Worm (Caenorhabditis elegans): Measurements from ENCODE around the gene F46G10.4.

Gene F46G10.4

DNA sequence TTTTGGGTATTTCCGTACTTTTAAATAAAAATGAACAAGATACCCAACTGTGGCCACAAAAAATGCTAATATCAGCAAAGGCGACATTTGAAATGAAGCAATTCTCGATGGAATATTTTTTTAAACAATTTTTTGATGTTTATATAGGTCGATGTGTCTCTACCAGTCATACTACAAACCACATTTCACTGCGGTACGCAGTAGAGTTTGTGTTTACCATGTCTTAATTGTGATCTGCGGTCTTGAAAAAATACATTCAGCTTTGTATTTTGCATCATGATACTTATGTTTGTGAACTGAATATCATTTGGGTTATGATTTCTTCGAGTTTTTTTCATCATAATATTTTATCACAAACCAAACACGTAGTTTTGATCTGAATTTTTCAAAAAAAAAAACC lies 49.8 kb upstream of the F46G10.4 start, which contains the start of gene cyp-14A4:
Gene cyp-14A4 (minus strand): TSS at position 107 of the 400 bp plus-strand sequence.
- TF ChIP-seq spr-1 (tag; optimal IDR thresholded peaks at IDR 0.05) (no peak), nhr-41 (GFP tag; IDR thresholded peaks at IDR 0.05) (no peak), nhr-28 (tag; optimal IDR thresholded peaks at IDR 0.05) (peak; percentile 38), attf-4 (tag; optimal IDR thresholded peaks at IDR 0.05) (no peak), zip-11 (GFP tag; IDR thresholded peaks at IDR 0.05) (no peak), daf-16 (GFP tag; optimal IDR thresholded peaks at IDR 0.05) (no peak), daf-16 (tag; optimal IDR thresholded peaks at IDR 0.05) (peak; percentile 91), nhr-11 (tag; optimal IDR thresholded peaks at IDR 0.05) (no peak), pqm-1 (tag; optimal IDR thresholded peaks at IDR 0.05) (no peak)

DNA sequence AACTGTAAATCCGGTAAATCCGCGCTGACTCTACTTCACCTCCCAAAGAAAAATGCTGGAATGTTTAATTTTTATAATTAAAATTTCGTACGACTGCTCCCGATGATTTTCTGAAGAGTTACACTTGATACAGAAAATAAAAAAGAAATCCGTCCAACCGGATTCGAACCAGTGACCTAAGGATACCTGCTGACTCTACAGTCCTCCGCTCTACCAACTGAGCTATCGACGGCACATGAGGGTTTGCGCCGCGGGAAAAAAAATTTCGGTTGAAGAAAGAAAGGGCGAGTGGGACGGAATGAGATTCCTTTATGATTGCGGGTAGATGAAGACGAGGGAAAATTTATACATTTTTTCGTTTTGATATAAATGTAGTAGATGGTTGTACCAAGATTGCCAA lies 49.2 kb upstream of the F46G10.4 start:
- TF ChIP-seq hmg-1.1 (GFP tag; IDR thresholded peaks at IDR 0.05), result peak; percentile 15; the same call in 1 of the 2 replicates
- TF ChIP-seq hif-1 (tag; optimal IDR thresholded peaks at IDR 0.05), result no peak
- TF ChIP-seq lim-7 (GFP tag; IDR thresholded peaks at IDR 0.05), result peak; percentile 78
- TF ChIP-seq zip-11 (GFP tag; IDR thresholded peaks at IDR 0.05), result no peak
- TF ChIP-seq nhr-48 (tag; optimal IDR thresholded peaks at IDR 0.05), result peak; percentile 16
- TF ChIP-seq madf-9 (GFP tag; conservative IDR thresholded peaks at IDR 0.05), result no peak
- no peak for TF ChIP-seq lin-38 (GFP tag; IDR thresholded peaks at IDR 0.05)
- TF ChIP-seq vab-7 (GFP tag; IDR thresholded peaks at IDR 0.05), result 0 out of 2 replicates have a peak, but pooled peaks have one; percentile 61
- TF ChIP-seq pha-4 (GFP tag; IDR thresholded peaks at IDR 0.05), result peak; percentile 73
- no peak for TF ChIP-seq pha-4 (tag; optimal IDR thresholded peaks at IDR 0.05)
- peak; percentile 72; the same call in 1 of the 2 replicates for TF ChIP-seq F26F4.8 (GFP tag; conservative IDR thresholded peaks at IDR 0.05)
- peak in 1 of 2 experiments; percentile 58; a peak in 1 of 4 replicates for TF ChIP-seq madf-5 (GFP tag; IDR thresholded peaks at IDR 0.05)
- TF ChIP-seq Y105C5A.15 (GFP tag; IDR thresholded peaks at IDR 0.05), result 0 out of 2 replicates have a peak, but pooled peaks have one; percentile 37
- no peak for TF ChIP-seq ZK546.5 (tag; optimal IDR thresholded peaks at IDR 0.05)
- no peak for TF ChIP-seq gei-8 (GFP tag; optimal IDR thresholded peaks at IDR 0.05)
- TF ChIP-seq nhr-42 (GFP tag; IDR thresholded peaks at IDR 0.05), result 0 out of 2 replicates have a peak, but pooled peaks have one; percentile 13
- peak; percentile 19 for TF ChIP-seq duxl-1 (tag; optimal IDR thresholded peaks at IDR 0.05; ENCODE audit: poor library complexity)
- TF ChIP-seq nhr-77 (tag; optimal IDR thresholded peaks at IDR 0.05), result no peak
- TF ChIP-seq zfp-3 (GFP tag; conservative IDR thresholded peaks at IDR 0.05), result 0 out of 2 replicates have a peak, but pooled peaks have one; percentile 23
- peak; percentile 81 for TF ChIP-seq egl-43 (GFP tag; IDR thresholded peaks at IDR 0.05)
- TF ChIP-seq rbr-2 (tag; optimal IDR thresholded peaks at IDR 0.05), result no peak
- 0 out of 2 replicates have a peak, but pooled peaks have one; percentile 37 for TF ChIP-seq snpc-1.2 (GFP tag; IDR thresholded peaks at IDR 0.05)
- TF ChIP-seq daf-16 (GFP tag; optimal IDR thresholded peaks at IDR 0.05), result peak in 1 of 2 experiments; percentile 52
- TF ChIP-seq daf-16 (tag; optimal IDR thresholded peaks at IDR 0.05), result peak; percentile 17
- no peak for TF ChIP-seq F49E8.2 (tag; optimal IDR thresholded peaks at IDR 0.05; ENCODE audit: borderline replicate concordance)
- no peak for TF ChIP-seq unc-62 (GFP tag; optimal IDR thresholded peaks at IDR 0.05 in 1 of 2)
- TF ChIP-seq unc-62 (tag; optimal IDR thresholded peaks at IDR 0.05), result no peak
- peak; percentile 17; the same call in 1 of the 2 replicates for TF ChIP-seq dmd-6 (GFP tag; IDR thresholded peaks at IDR 0.05)

DNA sequence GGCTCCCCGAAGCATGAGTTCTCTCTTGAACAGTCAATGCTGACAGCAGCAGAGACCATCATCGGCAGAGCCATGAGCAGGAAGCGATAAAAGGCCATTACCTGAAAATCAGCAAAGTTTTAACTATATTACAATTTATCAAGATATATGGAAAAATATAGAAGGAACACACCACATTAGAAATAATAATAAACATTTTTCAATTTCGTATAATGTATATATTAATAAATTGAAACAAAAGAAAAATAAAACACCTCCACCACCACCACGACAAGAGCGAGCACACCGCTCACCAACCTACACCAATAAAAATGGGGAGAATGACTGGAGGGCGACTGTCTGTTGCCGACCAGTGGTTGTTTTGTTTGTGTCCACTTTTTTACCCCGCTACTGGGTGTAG lies 47.3 kb upstream of the F46G10.4 start, which contains the start of gene R04D3.2:
Gene R04D3.2 (minus strand): TSS at position 101 of the 400 bp plus-strand sequence.
- no peak for TF ChIP-seq nhr-111 (GFP tag; optimal IDR thresholded peaks at IDR 0.05)
- no peak for TF ChIP-seq Y48G9A.11 (GFP tag; IDR thresholded peaks at IDR 0.05)
- TF ChIP-seq dmd-6 (GFP tag; IDR thresholded peaks at IDR 0.05), result no peak
- TF ChIP-seq ceh-44 (GFP tag; IDR thresholded peaks at IDR 0.05), result no peak
- TF ChIP-seq tra-1 (GFP tag; IDR thresholded peaks at IDR 0.05), result no peak
- TF ChIP-seq lin-38 (GFP tag; IDR thresholded peaks at IDR 0.05), result no peak
